Fruit fly (Drosophila melanogaster) whole organism, larva: Measurements from ENCODE around the gene CG11178.

Experiments used
- noc ChIP-seq: fragments of 200-800 bp; sonication (Bioruptor generic); optimal IDR thresholded peaks from 3 replicates; lab custom pipeline; 2019; ENCODE audit warnings: missing biosample characterization, mild to moderate bottlenecking, missing genetic modification characterization, moderate library complexity

CG11178 gene

dm6 chrX:13604499-13604898, 982 bp upstream of the CG11178 start:
- no peak for TF ChIP-seq noc (tag; lab: Kevin White, UChicago)

DNA sequence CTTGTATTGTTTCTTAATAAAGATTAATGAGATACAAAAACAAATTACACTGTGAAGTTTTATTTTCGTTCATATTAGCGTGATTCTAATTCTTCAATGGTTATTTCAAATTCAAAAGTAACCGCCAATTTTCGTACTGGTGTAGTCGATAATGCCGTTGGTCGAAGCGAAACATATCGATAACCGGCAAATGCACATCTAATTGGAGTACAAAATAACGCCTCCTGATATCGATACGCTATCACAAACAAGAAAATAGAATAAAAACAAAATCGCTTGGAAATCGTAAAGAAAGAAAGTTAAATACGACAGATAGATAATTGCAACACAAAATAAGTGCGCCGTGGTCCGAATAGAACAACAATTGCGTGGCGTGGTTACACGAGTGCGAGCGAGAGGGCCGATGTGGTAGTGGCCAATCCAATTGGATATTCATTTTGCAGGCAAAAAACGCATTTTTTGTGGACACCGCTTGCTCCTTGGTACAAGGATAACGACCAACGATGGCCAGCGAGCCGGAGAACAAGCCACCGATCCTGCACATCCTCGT, 536 bp downstream of the CG11178 start:
- TF ChIP-seq noc (tag; lab: Kevin White, UChicago): no peak

- no peak for TF ChIP-seq noc (tag; lab: Kevin White, UChicago)
Measured at dm6 chrX:13611884-13612283, 6.4 kb downstream of the CG11178 start, which contains the start of the genes Ndc80 and BthD. Gene Ndc80, minus strand, starts transcription at chrX:13612062. Gene BthD, plus strand, starts transcription at chrX:13612131.

DNA sequence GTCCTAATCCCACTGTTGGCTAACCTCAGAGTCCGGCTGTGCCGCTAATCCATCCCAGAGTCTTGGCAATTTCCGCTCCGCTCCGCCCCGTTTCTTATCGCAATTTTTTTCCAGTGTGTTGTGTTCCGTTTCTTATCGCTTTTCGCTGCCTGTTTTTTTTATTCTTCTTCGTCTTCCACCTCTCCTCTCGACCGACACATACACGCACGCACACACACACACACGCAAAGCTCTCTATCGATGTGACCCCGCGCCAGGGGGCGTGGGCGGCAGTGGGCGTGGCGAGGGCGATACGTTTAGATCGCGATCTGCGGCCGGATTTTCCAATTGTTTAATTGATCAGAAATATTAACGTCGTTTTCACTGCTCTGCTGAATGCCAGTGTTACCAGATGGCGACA, 10.5 kb downstream of the CG11178 start:
- TF ChIP-seq noc (tag; lab: Kevin White, UChicago): peak; percentile 4

dm6 chrX:13616417-13617050, 11.1 kb downstream of the CG11178 start, which contains the start of the genes tth and Tango2:
Gene tth, minus strand, starts transcription at chrX:13616586.
Gene Tango2, plus strand, starts transcription at chrX:13616989.
- TF ChIP-seq noc (tag; lab: Kevin White, UChicago): peak; percentile 92

DNA sequence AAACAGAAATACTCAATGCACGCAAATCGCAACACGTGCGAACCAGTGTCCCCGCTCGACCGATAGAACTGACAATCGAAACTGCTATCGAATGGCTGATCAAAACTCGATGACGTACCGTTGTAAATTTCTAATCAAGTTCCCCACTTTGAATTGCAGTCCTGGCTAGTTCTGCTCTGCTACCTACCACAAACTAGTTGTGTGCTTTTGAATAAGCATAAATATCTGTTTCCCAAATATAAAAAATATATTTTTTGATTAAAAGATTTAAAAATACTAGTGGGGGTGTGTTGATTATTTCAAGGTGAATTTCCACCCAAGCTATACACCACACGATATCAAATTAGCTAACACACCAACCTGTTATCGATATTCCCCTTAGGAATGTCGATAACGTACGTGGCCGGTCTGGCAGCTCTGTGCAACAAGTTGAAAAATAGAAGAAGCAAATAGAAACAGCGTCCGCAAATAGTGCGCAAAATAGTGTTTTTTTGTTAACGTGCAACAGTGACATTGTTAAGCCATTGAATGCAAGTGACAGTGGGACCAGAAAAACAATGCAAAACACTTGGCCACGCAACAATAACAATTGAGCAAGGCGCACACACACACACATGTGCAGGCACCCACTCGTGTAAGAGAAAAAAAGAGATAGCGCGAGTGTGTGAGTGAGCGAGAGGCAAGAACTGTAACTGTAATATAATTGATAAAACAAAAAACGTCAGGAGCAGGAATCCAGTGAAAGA, 19.0 kb downstream of the CG11178 start, which contains the start of the genes CG2691 and NFAT:
Gene CG2691, minus strand, starts transcription at position 75 of the 746 bp plus-strand sequence.
Gene NFAT, plus strand, starts transcription at position 412 of the 746 bp plus-strand sequence.
- no peak for TF ChIP-seq noc (tag; lab: Kevin White, UChicago)

dm6 chrX:13625080-13625723, 19.7 kb downstream of the CG11178 start:
- TF ChIP-seq noc (tag; lab: Kevin White, UChicago): no peak

- no peak for TF ChIP-seq noc (tag; lab: Kevin White, UChicago)
Measured at dm6 chrX:13625888-13626578, 20.6 kb downstream of the CG11178 start.

DNA sequence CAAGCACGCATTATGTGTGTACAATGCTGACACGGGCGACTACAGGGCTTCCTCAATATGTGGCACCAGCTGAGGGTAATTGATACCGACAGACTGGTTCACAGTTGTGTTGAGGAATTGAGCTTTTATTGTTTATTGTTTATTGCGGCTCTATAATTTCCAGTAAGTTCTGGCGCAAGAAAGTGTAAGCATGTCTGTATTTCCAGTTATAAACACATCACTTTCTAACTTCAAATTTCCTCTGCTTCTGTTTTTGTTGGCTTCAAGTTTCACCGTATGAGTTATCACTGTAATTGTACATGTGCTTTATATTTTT, 21.1 kb downstream of the CG11178 start:
- TF ChIP-seq noc (tag; lab: Kevin White, UChicago): peak; percentile 71

- TF ChIP-seq noc (tag; lab: Kevin White, UChicago): no peak
Measured at dm6 chrX:13627855-13628254, 22.4 kb downstream of the CG11178 start.

DNA sequence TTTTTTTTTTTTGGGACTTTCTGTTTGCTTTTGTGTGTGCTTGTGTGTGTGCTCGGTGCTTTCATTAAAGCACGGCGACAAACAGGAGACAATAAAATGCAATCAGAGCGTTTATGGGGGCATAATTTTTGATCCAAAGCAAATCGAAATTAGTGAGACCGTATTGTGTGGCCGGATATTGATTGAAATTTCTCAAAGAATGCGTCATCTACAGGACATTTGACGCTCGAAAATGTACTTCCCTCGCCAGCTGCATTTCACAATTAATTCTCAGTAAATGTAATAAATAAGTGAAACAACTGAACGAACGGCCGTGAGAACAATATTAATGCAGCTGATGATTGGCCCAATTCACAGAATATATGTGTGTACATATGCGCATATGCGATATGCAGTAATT, 23.9 kb downstream of the CG11178 start:
- no peak for TF ChIP-seq noc (tag; lab: Kevin White, UChicago)

dm6 chrX:13630290-13630900, 24.9 kb downstream of the CG11178 start:
- TF ChIP-seq noc (tag; lab: Kevin White, UChicago): no peak

DNA sequence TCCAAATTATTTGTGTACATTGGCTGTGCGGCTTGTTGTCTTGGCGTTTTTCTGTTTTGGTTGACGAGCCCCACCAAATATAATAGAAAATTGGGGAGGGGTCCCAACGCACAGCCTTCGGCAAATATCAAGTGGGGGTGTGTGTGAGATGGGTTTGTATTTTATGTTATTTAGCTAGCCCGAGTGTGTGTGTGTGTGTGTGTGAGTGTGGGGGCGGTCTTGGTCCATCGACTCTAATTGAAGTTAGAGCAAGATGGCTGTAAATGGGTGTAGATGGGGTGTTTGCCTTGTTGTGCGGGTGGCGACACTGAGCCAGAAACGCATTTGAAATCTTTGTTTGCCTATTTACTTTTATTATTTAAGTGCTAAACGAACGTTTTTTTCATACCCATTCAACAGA, 27.1 kb downstream of the CG11178 start:
- TF ChIP-seq noc (tag; lab: Kevin White, UChicago): peak; percentile 12

DNA sequence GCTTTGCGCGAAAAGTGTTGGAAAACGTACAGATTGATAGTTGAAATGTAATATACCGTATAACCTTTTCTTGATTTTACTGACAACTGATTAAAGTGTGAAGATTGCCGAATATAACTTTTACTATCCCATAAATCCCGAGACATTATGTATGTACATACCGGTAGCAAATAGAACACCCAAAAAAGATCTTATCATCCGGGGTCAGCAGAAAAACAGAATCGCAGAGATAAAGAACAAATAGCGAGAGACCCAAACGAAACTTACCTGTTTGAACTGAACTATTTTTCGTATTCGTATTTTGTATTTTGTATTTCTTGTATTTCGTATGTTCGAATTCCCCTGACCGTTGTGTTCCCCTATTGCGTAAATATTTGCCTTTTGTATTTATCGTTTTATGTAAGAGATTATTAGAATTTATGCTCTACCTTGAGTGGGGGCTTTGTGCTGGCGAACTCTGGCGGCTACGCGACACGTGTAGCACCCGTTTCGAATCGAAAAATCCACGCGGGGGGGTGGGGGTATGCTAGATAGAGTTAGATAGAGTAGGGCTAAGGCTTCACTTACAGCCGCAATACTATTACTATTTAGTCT, 27.9 kb downstream of the CG11178 start:
- TF ChIP-seq noc (tag; lab: Kevin White, UChicago): no peak
